Worm (Caenorhabditis elegans) whole organism, L1 larva: ENCODE measurements around the gene blos-7.
A peak's percentile ranks its signal among the peaks of the same experiment; 100 is the strongest.

Source experiments
- C04F5.9 ChIP-seq: sonication (generic microtip); optimal IDR thresholded peaks from 2 replicates; lab custom pipeline; 2016; ENCODE audit warnings: missing genetic modification characterization, missing compliant biosample characterization
- aha-1 ChIP-seq: fragments of 150-350 bp; optimal IDR thresholded peaks from 2 replicates; lab custom pipeline; 2014; ENCODE audit warnings: missing biosample characterization, missing genetic modification characterization
- aly-2 ChIP-seq: fragments of 150-350 bp; optimal IDR thresholded peaks from 2 replicates; lab custom pipeline; 2014; ENCODE audit warnings: missing biosample characterization, missing genetic modification characterization
- blmp-1 ChIP-seq: fragments of 150-350 bp; optimal IDR thresholded peaks from 2 replicates; lab custom pipeline; 2014; ENCODE audit warnings: missing biosample characterization, missing genetic modification characterization
- ceh-8 ChIP-seq: fragments of 200-800 bp; sonication (Bioruptor generic); optimal IDR thresholded peaks from 2 replicates; lab custom pipeline; 2018; ENCODE audit warnings: mild to moderate bottlenecking, missing genetic modification characterization, moderate library complexity, missing compliant biosample characterization
- ceh-88 ChIP-seq: fragments of 200-800 bp; sonication (Bioruptor generic); IDR thresholded peaks from 2 replicates; pipeline ENCODE4 v1.3.6; 2022; ENCODE audit warnings: missing genetic modification characterization, missing compliant biosample characterization
- ceh-90 ChIP-seq: sonication (generic microtip); optimal IDR thresholded peaks from 2 replicates; lab custom pipeline; 2016; ENCODE audit warnings: missing genetic modification characterization, missing compliant biosample characterization
- ces-1 ChIP-seq: fragments of 150-350 bp; optimal IDR thresholded peaks from 2 replicates; lab custom pipeline; 2014; ENCODE audit warnings: missing biosample characterization, missing genetic modification reagents, missing genetic modification characterization
- dpl-1 ChIP-seq, 3 experiments: fragments of 150-350 bp in 2 of 3; sonication (generic microtip) in 1 of 3; optimal IDR thresholded peaks; 2 replicates each; lab custom pipeline; 2014 to 2017; ENCODE audit warnings: missing biosample characterization in 3 of 3, missing genetic modification characterization in 3 of 3, missing genetic modification reagents in 3 of 3
- efl-1 ChIP-seq, 4 experiments: fragments of 150-350 bp; optimal IDR thresholded peaks in 3 of 4; peaks in 1 of 4; 1 replicate in 1 of 4; 2 replicates in 3 of 4; lab custom pipeline; 2014; ENCODE audit warnings: missing biosample characterization in 2 of 4, missing genetic modification characterization in 2 of 4, missing genetic modification reagents in 2 of 4
- egl-13 ChIP-seq: sonication (generic microtip); optimal IDR thresholded peaks from 2 replicates; lab custom pipeline; 2016; ENCODE audit warnings: missing genotype, missing genetic modification reagents, missing genetic modification characterization, missing compliant biosample characterization
- fkh-10 ChIP-seq: sonication (generic microtip); optimal IDR thresholded peaks from 2 replicates; lab custom pipeline; 2017; ENCODE audit warnings: missing biosample characterization, missing genetic modification reagents, missing genetic modification characterization
- fkh-4 ChIP-seq: sonication (generic microtip); optimal IDR thresholded peaks from 2 replicates; lab custom pipeline; 2016; ENCODE audit warnings: missing compliant biosample characterization, missing genetic modification characterization, borderline replicate concordance
- fkh-8 ChIP-seq: sonication (generic microtip); optimal IDR thresholded peaks from 2 replicates; lab custom pipeline; 2016; ENCODE audit warnings: mild to moderate bottlenecking, missing genetic modification characterization, missing compliant biosample characterization
- fos-1 ChIP-seq: fragments of 150-350 bp; optimal IDR thresholded peaks from 2 replicates; lab custom pipeline; 2014; ENCODE audit warnings: missing biosample characterization, missing genetic modification characterization
- hlh-4 ChIP-seq: sonication (generic microtip); optimal IDR thresholded peaks from 2 replicates; lab custom pipeline; 2016; ENCODE audit warnings: mild to moderate bottlenecking, missing genetic modification characterization, missing compliant biosample characterization
- lin-15B ChIP-seq: fragments of 150-350 bp; sonication (generic microtip); optimal IDR thresholded peaks from 3 replicates; lab custom pipeline; 2014; ENCODE audit warnings: missing biosample characterization, missing genetic modification characterization
- lin-35 ChIP-seq, 2 experiments: fragments of 150-350 bp; optimal IDR thresholded peaks; 2 replicates each; lab custom pipeline; 2014; ENCODE audit warnings: missing biosample characterization in 2 of 2, missing genetic modification characterization in 2 of 2, missing genetic modification reagents in 2 of 2
- lir-3 ChIP-seq: sonication (generic microtip); optimal IDR thresholded peaks from 2 replicates; lab custom pipeline; 2016; ENCODE audit warnings: mild to moderate bottlenecking, missing genetic modification characterization, moderate library complexity, missing compliant biosample characterization; ENCODE audit not compliant: poor library complexity
- mab-9 ChIP-seq: fragments of 200-800 bp; sonication (Bioruptor generic); IDR thresholded peaks from 2 replicates; pipeline ENCODE4 v1.3.6; 2022; ENCODE audit warnings: missing genetic modification reagents, missing genetic modification characterization, missing compliant biosample characterization
- mdl-1 ChIP-seq, 2 experiments: fragments of 150-350 bp; optimal IDR thresholded peaks; 2 replicates each; lab custom pipeline; 2014 to 2017; ENCODE audit warnings: missing biosample characterization in 2 of 2, missing genetic modification characterization in 2 of 2, inconsistent platforms in 1 of 2
- nhr-11 ChIP-seq: fragments of 150-350 bp; optimal IDR thresholded peaks from 2 replicates; lab custom pipeline; 2014; ENCODE audit warnings: missing biosample characterization, missing genetic modification characterization
- nhr-19 ChIP-seq: fragments of 200-800 bp; sonication (Bioruptor generic); conservative IDR thresholded peaks from 2 replicates; pipeline ENCODE4 v1.3.6; 2022; ENCODE audit warnings: missing genetic modification characterization, missing compliant biosample characterization
- nhr-20 ChIP-seq: sonication (generic microtip); optimal IDR thresholded peaks from 2 replicates; lab custom pipeline; 2016; ENCODE audit warnings: mild to moderate bottlenecking, missing genetic modification characterization, missing compliant biosample characterization
- nhr-85 ChIP-seq: sonication (generic microtip); peaks from one replicate; lab custom pipeline; 2016; ENCODE audit warnings: missing genetic modification characterization, inconsistent platforms, missing compliant biosample characterization
- nhr-90 ChIP-seq: sonication (generic microtip); optimal IDR thresholded peaks from 2 replicates; lab custom pipeline; 2016; ENCODE audit warnings: mild to moderate bottlenecking, missing genetic modification characterization, missing compliant biosample characterization; ENCODE audit not compliant: poor library complexity
- pax-3 ChIP-seq: fragments of 200-800 bp; sonication (Bioruptor generic); optimal IDR thresholded peaks from 2 replicates; lab custom pipeline; 2018; ENCODE audit warnings: mild to moderate bottlenecking, missing genetic modification characterization, moderate library complexity, missing compliant biosample characterization
- skn-1 ChIP-seq: fragments of 150-350 bp; optimal IDR thresholded peaks from 2 replicates; lab custom pipeline; 2014; ENCODE audit warnings: missing biosample characterization, missing genetic modification characterization
- snpc-4 ChIP-seq: fragments of 150-350 bp; optimal IDR thresholded peaks from 2 replicates; lab custom pipeline; 2014; ENCODE audit warnings: missing biosample characterization, missing genetic modification characterization
- sox-4 ChIP-seq: sonication (generic microtip); optimal IDR thresholded peaks from 2 replicates; lab custom pipeline; 2016; ENCODE audit warnings: missing genetic modification characterization, missing compliant biosample characterization
- sptf-1 ChIP-seq: fragments of 150-350 bp; optimal IDR thresholded peaks from 2 replicates; lab custom pipeline; 2014; ENCODE audit warnings: missing biosample characterization, missing genetic modification characterization
- unc-30 ChIP-seq: sonication (generic microtip); optimal IDR thresholded peaks from 2 replicates; lab custom pipeline; 2017; ENCODE audit warnings: missing biosample characterization, missing genetic modification characterization
- unc-62 ChIP-seq: fragments of 150-350 bp; optimal IDR thresholded peaks from 2 replicates; lab custom pipeline; 2014; ENCODE audit warnings: missing biosample characterization, missing genetic modification reagents, missing genetic modification characterization
- unc-86 ChIP-seq: sonication (generic microtip); optimal IDR thresholded peaks from 2 replicates; lab custom pipeline; 2016; ENCODE audit warnings: missing genetic modification characterization, missing compliant biosample characterization
- unc-98 ChIP-seq: fragments of 200-800 bp; sonication (Bioruptor generic); IDR thresholded peaks from 2 replicates; pipeline ENCODE4 v1.3.6; 2022; ENCODE audit warnings: missing genetic modification characterization, missing compliant biosample characterization
- vab-15 ChIP-seq: sonication (generic microtip); optimal IDR thresholded peaks from 2 replicates; lab custom pipeline; 2017; ENCODE audit warnings: missing genotype, mild to moderate bottlenecking, missing genetic modification characterization, missing compliant biosample characterization
- zip-4 ChIP-seq: fragments of 200-800 bp; sonication (Bioruptor generic); optimal IDR thresholded peaks from 2 replicates; lab custom pipeline; 2018; ENCODE audit warnings: mild to moderate bottlenecking, missing genetic modification characterization, moderate library complexity, missing compliant biosample characterization
- ztf-11 ChIP-seq, 2 experiments: sonication (generic microtip); optimal IDR thresholded peaks; 2 replicates each; lab custom pipeline; 2016 to 2017; ENCODE audit warnings: missing genetic modification characterization in 2 of 2, missing biosample characterization in 1 of 2, missing compliant biosample characterization in 1 of 2

Gene blos-7

DNA sequence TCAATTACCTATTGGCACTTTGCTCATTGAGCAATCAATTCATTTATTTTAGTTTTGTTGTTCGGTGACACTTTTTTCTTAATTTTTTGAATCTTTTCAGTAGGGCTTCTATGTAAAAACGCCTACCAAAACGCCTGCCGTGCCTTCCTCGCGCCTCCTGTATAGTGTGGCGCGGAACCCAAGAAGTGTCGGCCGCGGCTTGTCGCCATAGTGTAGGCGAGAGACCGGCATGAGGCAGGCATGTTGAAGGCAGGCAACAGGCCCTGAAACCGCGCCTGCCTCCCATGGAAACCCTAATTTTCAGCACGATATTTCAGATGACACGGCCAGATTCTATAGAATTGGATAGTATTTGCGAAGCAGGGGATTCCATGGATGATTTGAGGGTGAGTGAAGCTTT, 14.1 kb downstream of the blos-7 start, which contains the start of gene otpl-1:
Gene otpl-1 (plus strand): TSS at position 372 of the 400 bp plus-strand sequence.
- TF ChIP-seq snpc-4 (tag; lab: Kevin White, UChicago) (peak; percentile 55), unc-98 (GFP tag; lab: Robert Waterston, UW) (no peak)

DNA sequence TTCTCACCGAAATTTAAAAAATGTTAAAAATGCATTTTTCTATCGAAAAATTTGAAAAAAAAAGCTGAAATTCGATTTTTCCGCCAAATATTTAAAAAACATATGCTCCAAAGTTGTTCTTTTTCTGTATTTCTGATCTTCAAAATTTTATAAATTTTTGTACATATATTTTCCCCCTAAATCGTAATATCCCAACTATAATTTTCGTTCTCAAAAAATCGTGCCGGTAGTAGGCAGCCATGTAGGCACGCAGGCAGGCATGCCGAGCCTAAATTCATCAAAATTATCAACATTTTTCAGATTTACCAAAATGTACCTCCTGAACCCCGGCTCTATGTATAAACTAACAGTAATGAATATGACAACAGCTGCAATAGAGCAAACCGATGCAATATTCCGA, 17.8 kb downstream of the blos-7 start, which contains the start of gene sre-5:
Gene sre-5 (plus strand): TSS at position 301 of the 400 bp plus-strand sequence.
- no peak for TF ChIP-seq fkh-8 (tag; lab: Kevin White, UChicago)
- no peak for TF ChIP-seq C04F5.9 (tag; lab: Kevin White, UChicago)
- TF ChIP-seq skn-1 (tag; lab: Kevin White, UChicago), result no peak
- TF ChIP-seq nhr-20 (tag; lab: Kevin White, UChicago), result no peak
- TF ChIP-seq ztf-11 (tag; optimal IDR thresholded peaks at IDR 0.05; lab: Kevin White, UChicago), result no peak

DNA sequence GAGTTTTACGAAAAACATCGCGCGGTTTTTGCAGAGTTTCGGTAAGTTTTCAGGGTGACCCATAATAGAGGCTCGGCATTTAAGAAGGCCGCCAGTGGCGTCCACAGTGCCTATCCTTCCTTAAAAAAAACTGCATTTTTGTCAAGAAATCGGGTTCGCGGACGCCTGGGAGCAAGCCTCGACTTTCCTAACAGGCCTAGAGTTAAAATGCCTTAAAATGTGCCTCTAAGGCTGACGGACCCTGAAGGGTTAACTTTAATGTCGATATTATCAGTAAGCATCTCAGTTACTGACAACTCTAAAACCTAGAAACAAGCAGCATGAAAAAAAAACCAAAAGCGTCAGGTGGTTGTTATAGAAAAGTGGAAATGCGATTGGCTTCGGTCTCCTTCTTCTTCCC, 23.5 kb downstream of the blos-7 start:
- TF ChIP-seq ceh-88, result no peak
- no peak for TF ChIP-seq zip-4 (GFP tag; lab: Kevin White, UChicago)

DNA sequence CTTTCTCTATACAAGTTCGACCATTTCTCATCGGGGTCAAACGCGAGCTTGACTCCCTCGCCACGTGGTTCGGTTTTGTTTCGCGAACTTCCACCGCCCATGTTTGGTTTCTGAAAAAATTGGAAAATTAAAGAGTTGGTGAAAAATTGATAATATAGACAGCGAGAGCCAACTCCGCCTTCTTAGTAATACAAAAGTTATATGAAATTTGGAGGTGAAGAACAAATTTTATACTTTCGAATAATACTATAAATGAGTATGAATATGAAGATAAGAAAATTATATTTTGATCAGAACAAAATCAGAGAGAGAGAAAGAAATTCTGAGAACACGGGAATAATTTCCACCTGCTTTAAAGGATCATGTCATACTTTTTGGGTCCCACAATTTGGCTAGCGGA, 25.4 kb downstream of the blos-7 start, which contains the start of gene osm-9:
Gene osm-9 (minus strand): TSS at position 101 of the 400 bp plus-strand sequence.
- TF ChIP-seq blmp-1 (tag; lab: Kevin White, UChicago) (no peak), dpl-1 (GFP tag; optimal IDR thresholded peaks at IDR 0.05; lab: Kevin White, UChicago) (no peak), unc-86 (tag; lab: Kevin White, UChicago) (no peak), ces-1 (GFP tag; lab: Kevin White, UChicago) (no peak), efl-1 (optimal IDR thresholded peaks at IDR 0.05; lab: Kevin White, UChicago) (no peak), efl-1 (GFP tag; optimal IDR thresholded peaks at IDR 0.05 in 1 of 2; lab: Kevin White, UChicago) (no peak), lin-35 (GFP tag; optimal IDR thresholded peaks at IDR 0.05; lab: Kevin White, UChicago) (no peak), fkh-8 (tag; lab: Kevin White, UChicago) (peak; percentile 42), hlh-4 (tag; lab: Kevin White, UChicago) (peak; percentile 22), mdl-1 (tag; optimal IDR thresholded peaks at IDR 0.05; lab: Kevin White, UChicago) (no peak), nhr-85 (no peak), nhr-11 (tag; lab: Kevin White, UChicago) (no peak), lin-15B (no peak), aha-1 (no peak), nhr-90 (tag; lab: Kevin White, UChicago) (no peak), fkh-4 (tag; lab: Kevin White, UChicago) (no peak), lir-3 (no peak), sox-4 (no peak), aly-2 (no peak)

DNA sequence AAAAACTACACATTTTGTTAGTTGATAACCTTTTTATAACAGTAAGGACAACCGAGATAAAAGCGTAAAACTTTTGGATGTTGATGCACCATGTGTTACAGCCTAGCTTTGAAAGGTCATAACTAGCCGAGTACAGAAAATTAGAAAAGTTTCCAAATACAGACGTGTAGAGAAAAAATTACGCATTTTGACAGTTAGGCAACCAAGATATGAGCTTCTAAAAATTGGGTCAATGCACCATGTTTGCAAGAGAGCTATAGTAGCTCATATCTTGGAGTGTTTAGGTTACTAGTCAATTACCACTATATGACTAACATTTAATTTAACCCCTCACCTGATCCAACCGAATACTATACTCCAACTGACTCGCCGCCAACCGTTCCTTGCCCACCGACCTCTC, 29.8 kb downstream of the blos-7 start:
- TF ChIP-seq unc-62 (GFP tag; lab: Kevin White, UChicago) (no peak), ceh-8 (no peak), fos-1 (tag; lab: Kevin White, UChicago) (no peak), nhr-85 (no peak), mab-9 (GFP tag; lab: Robert Waterston, UW) (no peak), egl-13 (no peak), nhr-19 (GFP tag; lab: Robert Waterston, UW) (no peak), vab-15 (tag; lab: Kevin White, UChicago) (no peak), unc-30 (tag; lab: Kevin White, UChicago) (no peak), ceh-90 (tag; lab: Kevin White, UChicago) (no peak), lin-35 (GFP tag; optimal IDR thresholded peaks at IDR 0.05; lab: Kevin White, UChicago) (no peak), fkh-8 (tag; lab: Kevin White, UChicago) (no peak), sptf-1 (tag; lab: Kevin White, UChicago) (no peak), mdl-1 (tag; optimal IDR thresholded peaks at IDR 0.05; lab: Kevin White, UChicago) (no peak), fkh-10 (GFP tag; lab: Kevin White, UChicago) (no peak), pax-3 (tag; lab: Kevin White, UChicago) (no peak)
